Fruit fly (Drosophila melanogaster): ENCODE measurements around the gene CCT1.

The CCT1 gene

DNA sequence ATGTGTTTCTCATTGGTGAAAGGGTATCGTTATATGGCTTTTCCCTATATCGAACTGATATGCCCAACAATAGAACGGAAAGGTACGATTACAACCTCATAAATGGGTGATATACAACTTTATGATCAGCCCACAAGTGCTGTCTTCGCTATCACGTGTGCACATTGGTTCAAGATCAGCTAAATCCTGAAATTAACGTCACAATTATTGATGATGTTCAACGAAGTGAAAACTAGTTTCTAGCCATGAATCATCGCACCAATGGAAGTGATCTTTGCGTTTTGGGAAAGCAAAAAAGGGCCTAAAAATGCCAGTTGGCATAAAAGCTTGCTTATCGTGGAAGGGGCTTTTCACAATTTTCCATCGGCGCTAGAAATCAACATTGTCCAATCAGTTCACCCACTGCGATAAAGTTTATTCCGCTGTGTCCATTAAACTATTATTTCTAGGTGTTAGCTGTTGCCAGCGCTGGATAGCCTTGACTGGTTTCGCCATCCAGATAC is 26.6 kb downstream of the CCT1 start, which contains the start of gene CG7054:
TSS of gene CG7054 (plus strand) at position 375 of the 503 bp plus-strand sequence.
- TF ChIP-seq Sin3A (optimal IDR thresholded peaks at IDR 0.05), result no peak
- no peak for TF ChIP-seq insv (optimal IDR thresholded peaks at IDR 0.05)
- TF ChIP-seq h (optimal IDR thresholded peaks at IDR 0.05), result no peak
- no peak for TF ChIP-seq psq (optimal IDR thresholded peaks at IDR 0.05)
- TF ChIP-seq ttk (optimal IDR thresholded peaks at IDR 0.05), result no peak
- TF ChIP-seq Myc (optimal IDR thresholded peaks at IDR 0.05), result no peak

DNA sequence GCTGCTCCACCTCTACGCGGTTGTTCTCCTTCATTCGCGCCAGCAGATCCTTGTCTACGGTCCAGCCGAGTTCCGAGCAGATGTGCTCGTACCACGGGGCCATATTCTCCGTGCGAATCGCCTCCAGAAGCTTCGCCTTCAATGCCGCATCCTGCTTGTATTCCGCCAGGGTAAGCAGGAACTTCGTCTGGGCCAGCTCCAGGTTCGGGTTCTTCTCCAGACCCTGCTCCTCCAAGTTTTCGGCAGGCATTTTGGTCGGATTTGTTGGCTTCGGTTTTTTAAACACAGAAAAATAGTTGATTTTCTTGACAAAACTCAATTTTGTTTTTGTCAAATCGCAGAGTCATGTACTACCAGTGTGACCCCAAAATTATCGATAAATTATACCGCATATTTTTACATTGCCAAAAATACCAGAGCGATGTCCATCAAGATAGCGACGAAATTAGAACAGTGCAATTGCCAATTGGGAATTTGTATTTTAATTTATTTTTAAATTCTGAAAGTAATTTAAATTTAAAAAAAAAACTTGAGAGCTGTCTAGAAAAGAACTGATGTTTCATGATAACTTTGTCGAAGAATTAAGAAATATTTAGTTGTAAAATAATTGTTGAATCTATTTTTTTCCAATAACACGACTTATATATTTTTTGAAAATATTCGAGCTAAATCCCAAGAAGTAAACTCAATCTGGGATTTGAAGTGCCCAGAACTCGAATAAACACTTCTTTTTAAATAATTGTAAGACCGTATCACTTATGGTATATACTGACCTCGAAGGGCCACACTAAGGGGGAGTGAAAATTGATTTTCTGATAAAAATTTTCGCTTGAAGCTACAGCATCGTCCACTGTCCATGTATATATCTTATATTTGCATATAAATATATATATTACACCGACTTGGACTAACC is 29.3 kb downstream of the CCT1 start, which contains the start of the genes Rpn7 and AP-2mu:
TSS of gene Rpn7 (minus strand) at position 382 of the 913 bp plus-strand sequence.
TSS of gene AP-2mu (plus strand) at position 783 of the 913 bp plus-strand sequence.
- no peak for TF ChIP-seq insv (optimal IDR thresholded peaks at IDR 0.05)
- TF ChIP-seq h (optimal IDR thresholded peaks at IDR 0.05), result no peak
- no peak for TF ChIP-seq Sin3A (optimal IDR thresholded peaks at IDR 0.05)
- TF ChIP-seq Myc (optimal IDR thresholded peaks at IDR 0.05), result no peak
- no peak for TF ChIP-seq ttk (optimal IDR thresholded peaks at IDR 0.05)
- TF ChIP-seq psq (optimal IDR thresholded peaks at IDR 0.05), result no peak

DNA sequence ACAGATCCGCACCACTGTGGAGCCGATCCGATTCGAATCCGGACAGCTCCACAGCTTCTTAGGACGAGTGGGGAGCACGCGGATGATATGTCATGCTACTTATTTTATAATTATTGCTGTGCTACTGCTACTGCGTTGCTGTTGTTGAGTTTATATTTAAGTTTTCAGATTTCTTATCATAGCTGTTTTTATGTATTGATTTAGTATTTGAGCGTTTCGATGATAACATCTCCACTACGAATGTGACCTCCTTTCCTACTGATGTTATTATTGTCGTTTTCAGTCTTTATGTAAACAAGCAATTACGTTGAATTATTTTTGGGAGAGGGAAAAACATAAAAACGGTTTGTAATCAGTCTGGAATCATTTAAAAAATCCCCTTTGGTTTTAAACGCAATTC is 35.2 kb downstream of the CCT1 start:
- TF ChIP-seq insv (optimal IDR thresholded peaks at IDR 0.05) (no peak), psq (optimal IDR thresholded peaks at IDR 0.05) (no peak), Myc (optimal IDR thresholded peaks at IDR 0.05) (no peak), Sin3A (optimal IDR thresholded peaks at IDR 0.05) (no peak), ttk (optimal IDR thresholded peaks at IDR 0.05) (no peak), h (optimal IDR thresholded peaks at IDR 0.05) (no peak)

DNA sequence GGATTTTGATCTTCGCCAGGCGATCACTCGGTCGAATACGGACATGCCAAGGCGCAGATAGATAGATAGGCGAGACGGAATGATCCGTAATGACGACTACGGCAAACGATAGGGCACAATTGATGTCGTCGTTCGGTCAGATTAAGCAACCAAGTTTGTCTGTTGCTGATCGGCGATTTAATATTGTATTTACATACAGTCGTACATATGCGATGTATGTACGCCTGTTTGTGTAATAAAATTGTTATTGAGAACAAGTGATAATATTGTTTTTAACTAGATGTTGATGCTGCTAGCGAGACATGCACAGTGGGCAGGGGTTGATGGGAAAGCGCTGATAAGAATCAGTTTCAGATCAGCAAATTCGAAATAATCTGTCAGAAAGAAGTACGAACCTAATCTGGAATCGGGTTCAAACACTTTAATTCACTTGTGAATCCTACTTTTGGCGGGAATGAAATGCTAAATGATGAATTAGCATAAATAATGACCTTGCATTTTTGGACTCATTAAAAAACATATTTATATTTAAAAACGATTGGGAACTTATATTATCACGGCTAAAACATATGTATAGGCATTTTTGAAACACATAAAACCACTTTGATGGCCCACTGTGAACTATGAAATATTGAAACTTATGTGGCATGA is 35.8 kb downstream of the CCT1 start:
- TF ChIP-seq psq (optimal IDR thresholded peaks at IDR 0.05), result no peak
- no peak for TF ChIP-seq h (optimal IDR thresholded peaks at IDR 0.05)
- TF ChIP-seq ttk (optimal IDR thresholded peaks at IDR 0.05), result no peak
- TF ChIP-seq Sin3A (optimal IDR thresholded peaks at IDR 0.05), result no peak
- no peak for TF ChIP-seq Myc (optimal IDR thresholded peaks at IDR 0.05)
- TF ChIP-seq insv (optimal IDR thresholded peaks at IDR 0.05), result no peak

DNA sequence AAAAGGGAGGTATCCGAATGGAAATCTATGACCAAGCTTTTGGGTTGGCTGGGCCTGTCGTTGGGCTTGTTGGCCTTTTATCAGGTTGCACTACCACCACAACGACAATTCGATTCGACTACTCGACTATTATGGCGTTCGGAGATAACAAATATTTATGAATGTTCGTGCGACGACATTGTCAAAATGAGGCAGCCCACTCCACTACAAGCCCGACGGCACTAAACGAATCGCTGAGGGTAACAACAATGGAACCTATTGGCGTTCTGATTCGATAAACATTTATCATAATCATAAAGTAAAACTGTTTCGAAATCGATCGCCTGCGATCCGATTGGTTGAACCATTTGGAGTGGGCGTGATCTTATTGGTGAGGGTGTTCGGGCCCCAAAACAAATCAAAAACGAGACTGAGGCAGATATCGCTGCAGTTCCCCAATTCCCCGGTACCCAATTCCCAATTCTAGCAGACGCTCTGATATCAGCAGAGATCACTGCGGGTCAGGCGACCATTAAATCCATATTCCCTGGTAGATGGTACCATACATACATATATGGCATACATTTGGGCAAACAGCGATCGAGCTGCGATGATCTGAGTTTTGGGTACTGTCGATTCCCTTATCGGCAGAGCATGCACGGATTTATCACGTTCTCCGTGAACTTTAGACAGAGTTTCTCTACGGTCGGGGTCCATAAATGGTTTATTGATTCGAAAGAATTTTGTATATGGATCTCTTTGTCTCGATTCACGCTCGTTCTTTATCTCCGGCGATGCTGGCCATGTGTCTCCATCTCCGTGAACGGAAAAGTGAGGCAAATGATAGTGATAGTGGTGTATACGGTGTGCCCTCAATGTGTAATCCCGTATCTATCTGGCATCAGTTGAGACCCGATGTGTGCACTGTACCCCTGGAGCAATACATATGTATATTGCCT is 36.6 kb downstream of the CCT1 start:
- TF ChIP-seq Myc (optimal IDR thresholded peaks at IDR 0.05), result no peak

DNA sequence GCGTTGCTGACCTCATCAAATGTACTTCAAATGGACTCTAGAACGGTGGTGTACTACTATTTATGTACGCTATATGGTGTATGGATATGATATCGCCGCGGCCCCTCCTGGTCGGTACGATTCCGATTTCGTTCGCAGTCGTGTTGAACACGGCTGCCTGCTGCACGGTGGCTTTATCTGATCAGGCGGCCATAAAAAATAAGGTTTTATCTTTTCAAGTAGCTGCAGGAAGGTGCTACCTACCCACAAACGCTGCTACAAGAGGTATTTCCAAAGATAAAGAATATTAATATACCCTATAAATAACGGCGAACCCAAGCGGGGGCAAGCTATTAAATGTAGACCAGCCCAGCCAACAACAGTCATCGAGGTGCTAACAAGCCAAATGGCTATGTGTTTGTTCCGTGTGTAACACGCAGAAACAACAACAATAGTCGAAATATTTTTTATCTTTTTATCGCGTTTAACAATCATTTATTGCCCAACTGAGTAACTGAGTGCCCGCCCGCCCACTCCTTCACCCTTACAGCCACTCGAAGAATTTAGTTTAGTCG is 41.3 kb downstream of the CCT1 start:
- TF ChIP-seq psq (optimal IDR thresholded peaks at IDR 0.05) (no peak), h (optimal IDR thresholded peaks at IDR 0.05) (no peak), Myc (optimal IDR thresholded peaks at IDR 0.05) (no peak), ttk (optimal IDR thresholded peaks at IDR 0.05) (no peak), Sin3A (optimal IDR thresholded peaks at IDR 0.05) (no peak), insv (optimal IDR thresholded peaks at IDR 0.05) (no peak)

DNA sequence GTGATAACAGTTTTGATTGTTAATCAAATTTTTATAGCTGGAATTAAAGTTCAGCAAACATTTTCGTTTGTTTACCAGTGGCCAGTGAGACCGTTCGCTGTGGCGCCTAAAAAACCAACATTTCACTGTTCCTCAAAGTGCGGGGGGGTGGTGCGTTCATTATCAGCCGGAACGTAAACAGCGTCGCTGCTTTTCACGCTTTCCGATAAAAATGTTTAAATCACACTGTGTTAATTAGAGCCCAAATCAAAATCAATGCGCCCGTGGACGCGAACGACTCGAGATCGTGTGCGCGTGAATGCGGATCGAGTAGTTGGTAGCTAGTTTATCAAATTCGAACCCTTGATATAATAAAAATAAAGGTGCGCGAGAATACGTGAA is 43.4 kb downstream of the CCT1 start, which contains the start of gene CG34376:
TSS of gene CG34376 (plus strand) at position 226 of the 381 bp plus-strand sequence.
- TF ChIP-seq psq (optimal IDR thresholded peaks at IDR 0.05) (peak; percentile 39), ttk (optimal IDR thresholded peaks at IDR 0.05) (no peak)

DNA sequence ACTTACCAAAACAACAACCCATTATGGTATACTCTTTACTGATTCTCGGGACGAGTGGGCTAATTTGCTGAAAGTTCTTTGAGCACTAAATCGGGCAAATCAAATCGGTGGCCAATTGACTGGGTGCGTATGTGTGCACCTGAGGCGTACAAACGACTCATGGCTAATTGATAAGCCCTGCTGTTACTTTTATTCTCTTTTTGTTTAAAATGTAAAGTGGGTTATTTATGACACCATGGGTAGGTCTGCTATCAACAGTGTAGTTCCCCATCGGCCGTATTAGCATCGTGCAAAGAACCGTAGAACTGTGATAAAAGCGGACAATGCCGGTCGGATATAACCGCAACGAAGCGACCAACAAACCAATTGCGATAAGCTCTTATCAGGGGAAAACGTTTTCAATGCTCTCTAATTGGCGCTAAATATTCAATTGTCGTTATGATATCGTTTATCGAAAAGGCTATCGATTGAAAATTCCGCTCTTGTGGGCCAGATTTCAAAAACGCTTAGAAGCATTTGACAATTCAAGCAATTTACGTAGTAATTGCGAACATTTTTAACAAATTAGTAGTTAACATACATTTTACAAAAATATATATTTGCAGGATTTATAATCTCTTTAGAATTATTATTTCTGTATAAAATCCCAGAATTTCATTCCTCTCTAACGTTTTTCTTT is 43.9 kb downstream of the CCT1 start, which contains the start of gene CG34288:
TSS of gene CG34288 (minus strand) at position 69 of the 679 bp plus-strand sequence.
- TF ChIP-seq insv (optimal IDR thresholded peaks at IDR 0.05), result no peak
- no peak for TF ChIP-seq psq (optimal IDR thresholded peaks at IDR 0.05)
- TF ChIP-seq Sin3A (optimal IDR thresholded peaks at IDR 0.05), result no peak
- TF ChIP-seq h (optimal IDR thresholded peaks at IDR 0.05), result no peak

DNA sequence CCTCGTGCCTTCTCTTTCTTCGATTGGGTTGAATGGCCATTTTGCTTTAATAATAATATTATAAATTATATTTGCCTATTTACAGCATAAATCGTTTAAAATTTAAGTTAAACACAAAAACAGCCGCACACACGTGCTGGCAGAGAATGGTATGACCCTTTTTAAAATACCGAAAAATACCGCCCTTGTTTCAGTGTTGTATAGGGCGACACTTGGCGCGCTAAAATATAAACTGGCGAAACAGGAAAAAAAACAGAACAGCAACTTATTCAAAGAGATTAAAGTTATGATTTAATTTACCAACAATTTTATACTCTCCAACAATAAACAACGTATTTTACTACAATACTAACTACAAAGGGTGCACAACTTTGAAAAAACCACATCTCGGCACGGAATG is 44.7 kb downstream of the CCT1 start, which contains the start of gene CG12499:
TSS of gene CG12499 (minus strand) at position 95 of the 400 bp plus-strand sequence.
- TF ChIP-seq Myc (optimal IDR thresholded peaks at IDR 0.05) (no peak), h (optimal IDR thresholded peaks at IDR 0.05) (no peak), insv (optimal IDR thresholded peaks at IDR 0.05) (no peak), psq (optimal IDR thresholded peaks at IDR 0.05) (no peak), Sin3A (optimal IDR thresholded peaks at IDR 0.05) (no peak), ttk (optimal IDR thresholded peaks at IDR 0.05) (no peak)

All from Kc167 (cell line).